Fruit fly (Drosophila melanogaster) whole organism, larva: ENCODE results near the gene RpS30.

Experiments used
- noc ChIP-seq: fragments of 200-800 bp; sonication (Bioruptor generic); optimal IDR thresholded peaks from 3 replicates; lab custom pipeline; 2019; ENCODE audit warnings: missing biosample characterization, mild to moderate bottlenecking, missing genetic modification characterization, moderate library complexity

RpS30 gene

DNA sequence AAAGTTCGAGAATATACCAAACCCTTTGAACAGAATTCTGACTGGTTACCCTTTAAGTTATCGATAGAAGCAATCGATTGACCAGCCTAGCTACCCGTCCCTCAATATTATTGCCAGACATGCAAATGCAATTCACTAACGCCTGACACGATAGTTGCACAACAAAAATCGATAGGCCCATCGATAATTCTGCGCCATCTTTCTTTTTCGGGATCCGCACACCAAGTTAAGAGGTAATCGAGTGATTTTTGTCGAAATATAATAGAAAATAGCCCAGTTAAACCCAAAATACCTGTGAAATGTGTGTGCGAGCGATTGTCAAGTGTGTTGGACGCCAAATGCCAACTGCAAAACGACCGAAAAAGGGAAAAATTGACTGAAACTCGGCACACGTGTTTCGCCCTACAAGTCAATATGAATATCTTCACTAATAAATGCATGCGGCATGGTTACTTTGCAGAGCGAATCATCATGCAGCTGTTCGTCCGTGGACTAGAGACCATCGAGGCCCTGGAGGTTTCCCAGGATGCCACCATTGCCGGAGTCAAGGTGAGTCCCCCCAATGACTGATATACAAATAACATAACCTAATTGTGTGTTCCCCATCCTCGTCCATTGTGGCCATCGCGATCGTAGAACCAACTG lies at the start of gene RpS30:
Gene RpS30, plus strand, starts transcription at position 122 of the 645 bp plus-strand sequence.
- peak; percentile 18 for TF ChIP-seq noc (tag; lab: Kevin White, UChicago)

- no peak for TF ChIP-seq noc (tag; lab: Kevin White, UChicago)
These were observed 48.1 kb upstream of the RpS30 start for dm6 chr3R:20802253-20802652.

dm6 chr3R:20816008-20816407 lies 34.3 kb upstream of the RpS30 start, which contains the start of gene Fancd2:
Gene Fancd2, minus strand, starts transcription at chr3R:20816190.
- TF ChIP-seq noc (tag; lab: Kevin White, UChicago), result no peak

- TF ChIP-seq noc (tag; lab: Kevin White, UChicago), result no peak
These were observed 32.1 kb upstream of the RpS30 start for dm6 chr3R:20818237-20818636.

dm6 chr3R:20818689-20819088 lies 31.6 kb upstream of the RpS30 start, which contains the start of gene CG17270:
Gene CG17270, minus strand, starts transcription at chr3R:20818929.
- TF ChIP-seq noc (tag; lab: Kevin White, UChicago), result no peak

dm6 chr3R:20821815-20822375 lies 28.4 kb upstream of the RpS30 start, which contains the start of the genes CG17271 and RpS20:
Gene CG17271, minus strand, starts transcription at chr3R:20821848.
Gene RpS20, plus strand, starts transcription at chr3R:20822181.
- peak; percentile 77 for TF ChIP-seq noc (tag; lab: Kevin White, UChicago)

- TF ChIP-seq noc (tag; lab: Kevin White, UChicago), result no peak
These were observed 26.4 kb upstream of the RpS30 start, which contains the start of gene CG17272 for dm6 chr3R:20823704-20824454. Gene CG17272, minus strand, starts transcription at chr3R:20824239.

DNA sequence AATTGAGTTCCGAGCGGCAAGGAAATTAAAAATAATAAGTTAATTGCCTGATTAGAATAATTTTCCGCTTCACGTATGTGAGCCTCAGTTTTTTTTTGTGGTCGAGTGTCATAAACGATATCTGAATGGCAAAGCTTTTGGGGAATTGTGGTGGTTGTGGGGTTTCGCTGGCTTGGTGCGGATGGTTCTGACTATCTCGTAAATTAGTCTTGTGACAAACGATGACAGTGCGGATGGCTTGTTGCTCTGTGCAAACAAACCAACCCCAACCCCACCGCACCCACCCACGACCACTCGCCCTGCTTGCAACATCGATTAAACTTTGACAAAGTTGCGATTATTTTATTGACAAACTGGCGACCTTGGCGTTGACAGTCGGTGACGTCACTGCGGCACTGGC lies 23.4 kb upstream of the RpS30 start:
- no peak for TF ChIP-seq noc (tag; lab: Kevin White, UChicago)

- peak; percentile 70 for TF ChIP-seq noc (tag; lab: Kevin White, UChicago)
These were observed 21.5 kb upstream of the RpS30 start for dm6 chr3R:20828520-20829415.

dm6 chr3R:20829416-20830131 lies 20.7 kb upstream of the RpS30 start:
- TF ChIP-seq noc (tag; lab: Kevin White, UChicago), result no peak

- peak; percentile 45 for TF ChIP-seq noc (tag; lab: Kevin White, UChicago)
These were observed 20.1 kb upstream of the RpS30 start, which contains the start of gene Adss for dm6 chr3R:20830153-20830695. Gene Adss, minus strand, starts transcription at chr3R:20830580.

- no peak for TF ChIP-seq noc (tag; lab: Kevin White, UChicago)
These were observed 19.4 kb upstream of the RpS30 start, which contains the start of gene CG31223 for dm6 chr3R:20830963-20831362. Gene CG31223, plus strand, starts transcription at chr3R:20831127.

- peak; percentile 62 for TF ChIP-seq noc (tag; lab: Kevin White, UChicago)
These were observed 17.4 kb upstream of the RpS30 start, which contains the start of gene Synd for dm6 chr3R:20832689-20833524. Gene Synd, plus strand, starts transcription at chr3R:20832799.
